Worm (Caenorhabditis elegans): ENCODE data around the gene ltd-1.
A peak's percentile ranks its signal among the peaks of the same experiment; 100 is the strongest.

The ltd-1 gene

DNA sequence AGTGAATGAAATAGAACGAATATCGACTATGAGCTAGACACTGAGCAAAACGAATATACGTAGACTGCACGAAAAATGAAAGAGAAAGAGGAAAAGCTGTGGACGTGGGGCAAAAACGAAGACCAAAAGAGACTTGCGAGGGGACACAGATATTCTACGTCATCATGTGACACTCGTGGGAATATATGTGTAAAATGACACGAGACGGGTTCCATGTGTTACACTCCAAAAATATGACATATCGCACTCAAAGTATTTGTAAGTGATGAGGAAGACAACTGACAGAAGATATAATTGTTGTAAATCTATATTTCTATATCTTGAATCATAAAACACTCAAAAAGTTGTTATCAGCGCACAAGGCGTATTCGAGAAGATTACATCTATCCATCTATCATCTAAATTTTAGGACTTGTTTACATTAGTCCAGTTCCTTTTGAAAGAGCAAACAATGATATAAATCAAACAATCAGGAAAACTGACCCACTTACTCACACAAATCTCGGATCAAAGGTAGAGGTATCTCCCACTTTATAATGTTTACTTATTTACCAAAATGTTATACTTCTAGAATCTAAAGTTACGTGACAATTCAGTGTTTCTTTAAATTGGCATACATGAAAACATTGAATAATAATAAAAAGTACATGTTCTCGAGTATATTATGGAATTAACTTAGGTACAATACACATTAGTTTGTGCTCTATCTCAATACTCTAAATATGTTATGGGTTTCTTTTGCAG lies 20.6 kb downstream of the ltd-1 start (continued):
- no peak for TF ChIP-seq fkh-10 (GFP tag; optimal IDR thresholded peaks at IDR 0.05)
- TF ChIP-seq dmd-6 (GFP tag; IDR thresholded peaks at IDR 0.05): 0 out of 2 replicates have a peak, but pooled peaks have one; percentile 18
- TF ChIP-seq rbr-2 (tag; optimal IDR thresholded peaks at IDR 0.05): peak; percentile 38
- TF ChIP-seq ctbp-1 (GFP tag; IDR thresholded peaks at IDR 0.05): peak; percentile 73; the same call in 1 of the 2 replicates
- peak; percentile 53 for TF ChIP-seq hlh-11 (tag; optimal IDR thresholded peaks at IDR 0.05)
- TF ChIP-seq cey-2 (tag; optimal IDR thresholded peaks at IDR 0.05; ENCODE audit: borderline replicate concordance, insufficient read depth): no peak
- no peak for TF ChIP-seq ceh-28 (tag; optimal IDR thresholded peaks at IDR 0.05)
- no peak for TF ChIP-seq zfp-3 (GFP tag; conservative IDR thresholded peaks at IDR 0.05)
- peak in 1 of 2 experiments; percentile 66 for TF ChIP-seq lsy-2 (tag; optimal IDR thresholded peaks at IDR 0.05)
- TF ChIP-seq unc-62 (GFP tag; optimal IDR thresholded peaks at IDR 0.05 in 1 of 2): peak in 1 of 2 experiments; percentile 99
- no peak for TF ChIP-seq unc-62 (tag; optimal IDR thresholded peaks at IDR 0.05)
- no peak for TF ChIP-seq pha-4 (GFP tag; IDR thresholded peaks at IDR 0.05)
- TF ChIP-seq pha-4 (tag; optimal IDR thresholded peaks at IDR 0.05): no peak
- TF ChIP-seq hif-1 (tag; optimal IDR thresholded peaks at IDR 0.05): peak in 1 of 2 experiments; percentile 41

ce11 chrII:8071012-8071625 lies 21.4 kb downstream of the ltd-1 start:
- TF ChIP-seq mxl-3 (GFP tag; optimal IDR thresholded peaks at IDR 0.05) (peak; percentile 48), daf-12 (tag; optimal IDR thresholded peaks at IDR 0.05) (no peak), egl-27 (tag; optimal IDR thresholded peaks at IDR 0.05) (no peak), tra-1 (GFP tag; IDR thresholded peaks at IDR 0.05) (no peak), nhr-25 (tag; optimal IDR thresholded peaks at IDR 0.05; ENCODE audit: borderline replicate concordance, insufficient read depth) (no peak), zip-2 (tag; optimal IDR thresholded peaks at IDR 0.05) (no peak), aha-1 (tag) (peak; percentile 46), nhr-10 (tag; optimal IDR thresholded peaks at IDR 0.05) (no peak), daf-19 (GFP tag; conservative IDR thresholded peaks at IDR 0.05) (no peak), saeg-2 (GFP tag; IDR thresholded peaks at IDR 0.05) (no peak), R02D3.7 (tag; optimal IDR thresholded peaks at IDR 0.05) (no peak), T20F7.1 (GFP tag; optimal IDR thresholded peaks at IDR 0.05) (no peak), ZK546.5 (tag; optimal IDR thresholded peaks at IDR 0.05) (no peak), lsy-2 (tag; optimal IDR thresholded peaks at IDR 0.05) (no peak), F44E2.7 (GFP tag; IDR thresholded peaks at IDR 0.05) (no peak), daf-8 (GFP tag; IDR thresholded peaks at IDR 0.05) (no peak), nhr-41 (GFP tag; IDR thresholded peaks at IDR 0.05) (no peak), nhr-42 (GFP tag; IDR thresholded peaks at IDR 0.05) (no peak), arid-1 (GFP tag; conservative IDR thresholded peaks at IDR 0.05) (no peak), ceh-20 (GFP tag; IDR thresholded peaks at IDR 0.05) (no peak), hlh-11 (tag; optimal IDR thresholded peaks at IDR 0.05) (peak; percentile 22), ama-1 (optimal IDR thresholded peaks at IDR 0.05) (no peak), duxl-1 (tag; optimal IDR thresholded peaks at IDR 0.05; ENCODE audit: poor library complexity) (no peak), nhr-28 (tag; optimal IDR thresholded peaks at IDR 0.05) (peak; percentile 6), egl-43 (GFP tag; IDR thresholded peaks at IDR 0.05) (no peak), pha-4 (GFP tag; IDR thresholded peaks at IDR 0.05) (no peak), pha-4 (tag; optimal IDR thresholded peaks at IDR 0.05) (no peak), pqm-1 (tag; optimal IDR thresholded peaks at IDR 0.05) (peak; percentile 60), nhr-11 (tag; optimal IDR thresholded peaks at IDR 0.05) (no peak), lin-15B (tag; optimal IDR thresholded peaks at IDR 0.05) (no peak), fkh-10 (GFP tag; optimal IDR thresholded peaks at IDR 0.05) (no peak), lir-3 (tag; optimal IDR thresholded peaks at IDR 0.05) (no peak), aly-2 (tag; optimal IDR thresholded peaks at IDR 0.05) (no peak), Y48G9A.11 (GFP tag; IDR thresholded peaks at IDR 0.05) (no peak), snpc-4 (tag; optimal IDR thresholded peaks at IDR 0.05) (no peak), madf-9 (GFP tag; conservative IDR thresholded peaks at IDR 0.05) (no peak), nhr-237 (tag; optimal IDR thresholded peaks at IDR 0.05) (no peak), ztf-11 (tag; optimal IDR thresholded peaks at IDR 0.05) (no peak), ZK337.2 (GFP tag; IDR thresholded peaks at IDR 0.05) (no peak)
